Fruit fly (Drosophila melanogaster) whole organism, embryonic: ENCODE measurements around the gene Gyc89Da.

Experiments
- Atf3 ChIP-seq: fragments of 200-800 bp; sonication (Bioruptor generic); optimal IDR thresholded peaks from 3 replicates; lab custom pipeline; 2016; ENCODE audit warnings: missing biosample characterization, missing genetic modification characterization
- B-H2 ChIP-seq: fragments of 200-800 bp; sonication (Bioruptor generic); optimal IDR thresholded peaks from 2 replicates; lab custom pipeline; 2018; ENCODE audit warnings: missing biosample characterization, mild to moderate bottlenecking, missing genetic modification characterization
- BtbVII ChIP-seq: fragments of 200-800 bp; sonication (Bioruptor generic); optimal IDR thresholded peaks from 3 replicates; lab custom pipeline; 2017; ENCODE audit warnings: missing biosample characterization, mild to moderate bottlenecking, missing genetic modification characterization
- CG10209 ChIP-seq: fragments of 200-800 bp; sonication (Bioruptor generic); optimal IDR thresholded peaks from 3 replicates; lab custom pipeline; 2017; ENCODE audit warnings: missing biosample characterization, mild to moderate bottlenecking, missing genetic modification characterization, missing genetic modification reagents
- CG10274 ChIP-seq: fragments of 200-800 bp; sonication (Bioruptor generic); optimal IDR thresholded peaks from 3 replicates; lab custom pipeline; 2017; ENCODE audit warnings: missing biosample characterization, mild to moderate bottlenecking, missing genetic modification characterization
- CG10462 ChIP-seq: fragments of 200-800 bp; sonication (Bioruptor generic); optimal IDR thresholded peaks from 2 replicates; lab custom pipeline; 2016; ENCODE audit warnings: missing biosample characterization, missing genetic modification characterization
- CG11456 ChIP-seq: fragments of 200-800 bp; sonication (Bioruptor generic); IDR thresholded peaks from 3 replicates; pipeline ENCODE4 v1.3.6; 2022; ENCODE audit warnings: missing biosample characterization, missing genetic modification characterization
- CG14710 ChIP-seq: fragments of 200-800 bp; sonication (Bioruptor generic); optimal IDR thresholded peaks from 3 replicates; lab custom pipeline; 2019; ENCODE audit warnings: missing biosample characterization, mild to moderate bottlenecking, missing genetic modification characterization, moderate library complexity
- CG15011 ChIP-seq: fragments of 200-800 bp; sonication (Bioruptor generic); optimal IDR thresholded peaks from 3 replicates; lab custom pipeline; 2018; ENCODE audit warnings: missing biosample characterization, mild to moderate bottlenecking, missing genetic modification characterization
- CG17359 ChIP-seq: fragments of 200-800 bp; sonication (Bioruptor generic); optimal IDR thresholded peaks from 3 replicates; lab custom pipeline; 2018; ENCODE audit warnings: missing biosample characterization, mild to moderate bottlenecking, missing genetic modification characterization, moderate library complexity
- CG17385 ChIP-seq: fragments of 200-800 bp; sonication (Bioruptor generic); optimal IDR thresholded peaks from 3 replicates; lab custom pipeline; 2018; ENCODE audit warnings: missing biosample characterization, mild to moderate bottlenecking, missing genetic modification characterization
- CG2199 ChIP-seq: fragments of 200-800 bp; sonication (Bioruptor generic); IDR thresholded peaks from 3 replicates; pipeline ENCODE4 v1.3.6; 2022; ENCODE audit warnings: missing biosample characterization, missing genetic modification characterization
- CG32767 ChIP-seq: fragments of 200-800 bp; sonication (Bioruptor generic); IDR thresholded peaks from 2 replicates; pipeline ENCODE4 v1.3.6; 2022; ENCODE audit warnings: missing biosample characterization, missing genetic modification characterization
- CG3281 ChIP-seq: fragments of 200-800 bp; sonication (Bioruptor generic); optimal IDR thresholded peaks from 3 replicates; lab custom pipeline; 2017; ENCODE audit warnings: missing biosample characterization, mild to moderate bottlenecking, missing genetic modification characterization
- CG3838 ChIP-seq: fragments of 200-800 bp; sonication (Bioruptor generic); optimal IDR thresholded peaks from 3 replicates; lab custom pipeline; 2016; ENCODE audit warnings: missing biosample characterization, missing genetic modification characterization
- CG4328 ChIP-seq: fragments of 200-800 bp; sonication (Bioruptor generic); optimal IDR thresholded peaks from 3 replicates; lab custom pipeline; 2017; ENCODE audit warnings: missing biosample characterization, missing genetic modification reagents, missing genetic modification characterization
- CG6272 ChIP-seq: fragments of 200-800 bp; sonication (Bioruptor generic); IDR thresholded peaks from 2 replicates; pipeline ENCODE4 v1.3.6; 2022; ENCODE audit warnings: missing biosample characterization, missing genetic modification characterization
- CG6654 ChIP-seq: fragments of 200-800 bp; sonication (Bioruptor generic); optimal IDR thresholded peaks from 2 replicates; lab custom pipeline; 2017; ENCODE audit warnings: missing biosample characterization, mild to moderate bottlenecking, missing genetic modification characterization
- CG6854 ChIP-seq: fragments of 200-800 bp; sonication (Bioruptor generic); optimal IDR thresholded peaks from 3 replicates; lab custom pipeline; 2017; ENCODE audit warnings: missing biosample characterization, mild to moderate bottlenecking, missing genetic modification characterization
- CG7786 ChIP-seq: fragments of 200-800 bp; sonication (Bioruptor generic); optimal IDR thresholded peaks from 2 replicates; lab custom pipeline; 2016; ENCODE audit warnings: missing biosample characterization, missing genetic modification characterization
- Chrac-16 ChIP-seq: fragments of 200-800 bp; sonication (Bioruptor generic); optimal IDR thresholded peaks from 3 replicates; lab custom pipeline; 2016; ENCODE audit warnings: missing biosample characterization, missing genetic modification characterization
- Dip2 ChIP-seq: fragments of 200-800 bp; sonication (Bioruptor generic); IDR thresholded peaks from 2 replicates; pipeline ENCODE4 v1.3.6; 2022; ENCODE audit warnings: missing biosample characterization, missing genetic modification characterization
- Dip3 ChIP-seq: fragments of 200-800 bp; sonication (Bioruptor generic); optimal IDR thresholded peaks from 3 replicates; lab custom pipeline; 2016; ENCODE audit warnings: missing biosample characterization, missing genetic modification characterization
- H2.0 ChIP-seq: fragments of 200-800 bp; sonication (Bioruptor generic); IDR thresholded peaks from 2 replicates; pipeline ENCODE4 v1.3.6; 2022; ENCODE audit warnings: missing biosample characterization, missing genetic modification characterization
- HmgZ ChIP-seq: fragments of 200-800 bp; sonication (Bioruptor generic); optimal IDR thresholded peaks from 2 replicates; lab custom pipeline; 2018; ENCODE audit warnings: missing biosample characterization, mild to moderate bottlenecking, missing genetic modification characterization
- Hr78 ChIP-seq, 2 experiments: fragments of 200-800 bp in 1 of 2; fragments of >200 bp in 1 of 2; sonication (Bioruptor generic) in 1 of 2; optimal IDR thresholded peaks; 2 replicates each; lab custom pipeline; 2017 to 2019; ENCODE audit warnings: missing biosample characterization in 2 of 2, missing genetic modification characterization in 2 of 2, mild to moderate bottlenecking in 1 of 2, moderate library complexity in 1 of 2
- Nf-YB ChIP-seq: fragments of 200-800 bp; sonication (Bioruptor generic); optimal IDR thresholded peaks from 3 replicates; lab custom pipeline; 2019; ENCODE audit warnings: missing biosample characterization, mild to moderate bottlenecking, missing genetic modification characterization, moderate library complexity
- Optix ChIP-seq: fragments of 200-800 bp; sonication (Bioruptor generic); IDR thresholded peaks from 3 replicates; pipeline ENCODE4 v1.3.6; 2022; ENCODE audit warnings: missing biosample characterization, missing genetic modification characterization
- ab ChIP-seq: fragments of 200-800 bp; sonication (Bioruptor generic); optimal IDR thresholded peaks from 2 replicates; lab custom pipeline; 2016; ENCODE audit warnings: missing biosample characterization, missing genetic modification characterization
- ara ChIP-seq: fragments of 200-800 bp; sonication (Bioruptor generic); IDR thresholded peaks from 2 replicates; pipeline ENCODE4 v1.3.6; 2022; ENCODE audit warnings: missing biosample characterization, missing genetic modification characterization
- chm ChIP-seq: fragments of 200-800 bp; sonication (Bioruptor generic); IDR thresholded peaks from 2 replicates; pipeline ENCODE4 v1.3.6; 2022; ENCODE audit warnings: missing biosample characterization, missing genetic modification characterization
- corto ChIP-seq: fragments of 200-800 bp; sonication (Bioruptor generic); optimal IDR thresholded peaks from 2 replicates; lab custom pipeline; 2016; ENCODE audit warnings: missing biosample characterization, mild to moderate bottlenecking, missing genetic modification characterization, moderate library complexity
- crp ChIP-seq, 2 experiments: fragments of 200-800 bp; sonication (Bioruptor generic); optimal IDR thresholded peaks; 2 replicates in 1 of 2; 3 replicates in 1 of 2; lab custom pipeline; 2017; ENCODE audit warnings: missing biosample characterization in 2 of 2, missing genetic modification characterization in 2 of 2, mild to moderate bottlenecking in 1 of 2, moderate library complexity in 1 of 2
- dimm ChIP-seq: fragments of 200-800 bp; sonication (Bioruptor generic); IDR thresholded peaks from 2 replicates; pipeline ENCODE4 v1.3.6; 2022; ENCODE audit warnings: missing biosample characterization, missing genetic modification characterization
- esg ChIP-seq: fragments of 200-800 bp; sonication (Bioruptor generic); conservative IDR thresholded peaks from 2 replicates; pipeline ENCODE4 v1.3.6; 2022; ENCODE audit warnings: missing biosample characterization, missing genetic modification characterization
- gfzf ChIP-seq: fragments of 200-800 bp; sonication (Bioruptor generic); optimal IDR thresholded peaks from 2 replicates; lab custom pipeline; 2016; ENCODE audit warnings: missing biosample characterization, mild to moderate bottlenecking, missing genetic modification characterization, moderate library complexity
- gt ChIP-seq: fragments of 200-800 bp; sonication (Bioruptor generic); IDR thresholded peaks from 2 replicates; pipeline ENCODE4 v1.3.6; 2022; ENCODE audit warnings: missing biosample characterization, missing genetic modification characterization
- her ChIP-seq: fragments of 200-800 bp; sonication (Bioruptor generic); optimal IDR thresholded peaks from 2 replicates; lab custom pipeline; 2016; ENCODE audit warnings: missing biosample characterization, missing genetic modification characterization
- ind ChIP-seq: fragments of 200-800 bp; sonication (Bioruptor generic); optimal IDR thresholded peaks from 3 replicates; lab custom pipeline; 2016; ENCODE audit warnings: missing biosample characterization, missing genetic modification characterization
- klu ChIP-seq: fragments of 200-800 bp; sonication (Bioruptor generic); IDR thresholded peaks from 2 replicates; pipeline ENCODE4 v1.3.6; 2022; ENCODE audit warnings: missing biosample characterization, missing genetic modification characterization
- otp ChIP-seq: fragments of 200-800 bp; sonication (Bioruptor generic); IDR thresholded peaks from 3 replicates; pipeline ENCODE4, ENCODE4 v1.3.6; 2022; ENCODE audit warnings: missing biosample characterization, missing genetic modification characterization
- phol ChIP-seq: fragments of 200-800 bp; sonication (Bioruptor generic); optimal IDR thresholded peaks from 3 replicates; lab custom pipeline; 2018; ENCODE audit warnings: missing biosample characterization, mild to moderate bottlenecking, missing genetic modification characterization, moderate library complexity
- pnt ChIP-seq: fragments of 200-800 bp; sonication (Bioruptor generic); optimal IDR thresholded peaks from 3 replicates; lab custom pipeline; 2016; ENCODE audit warnings: missing biosample characterization, missing genetic modification characterization
- pum ChIP-seq: fragments of 200-800 bp; sonication (Bioruptor generic); optimal IDR thresholded peaks from 2 replicates; lab custom pipeline; 2016; ENCODE audit warnings: missing biosample characterization, missing genetic modification characterization
- row ChIP-seq: fragments of 200-800 bp; sonication (Bioruptor generic); IDR thresholded peaks from 3 replicates; pipeline ENCODE4 v1.3.6; 2022; ENCODE audit warnings: missing biosample characterization, missing genetic modification characterization
- sisA ChIP-seq: fragments of 200-800 bp; sonication (Bioruptor generic); IDR thresholded peaks from 2 replicates; pipeline ENCODE4 v1.3.6; 2022; ENCODE audit warnings: missing biosample characterization, missing genetic modification characterization
- slp2 ChIP-seq: fragments of 200-800 bp; sonication (Bioruptor generic); optimal IDR thresholded peaks from 2 replicates; lab custom pipeline; 2016; ENCODE audit warnings: missing biosample characterization, missing genetic modification characterization
- sob ChIP-seq: fragments of 200-800 bp; sonication (Bioruptor generic); IDR thresholded peaks from 2 replicates; pipeline ENCODE4 v1.3.6; 2022; ENCODE audit warnings: missing biosample characterization, missing genetic modification characterization
- twi ChIP-seq: fragments of 200-800 bp; optimal IDR thresholded peaks from 2 replicates; lab custom pipeline; 2019; ENCODE audit warnings: missing biosample characterization, mild to moderate bottlenecking, missing genetic modification characterization, moderate library complexity
- zen ChIP-seq: fragments of 200-800 bp; sonication (Bioruptor generic); optimal IDR thresholded peaks from 3 replicates; lab custom pipeline; 2018; ENCODE audit warnings: missing biosample characterization, mild to moderate bottlenecking, missing genetic modification characterization, moderate library complexity
- zen2 ChIP-seq: fragments of 200-800 bp; sonication (Bioruptor generic); IDR thresholded peaks from 3 replicates; pipeline ENCODE4 v1.3.6; 2022; ENCODE audit warnings: missing biosample characterization, missing genetic modification characterization; ENCODE audit not compliant: partially characterized antibody

Gene Gyc89Da

DNA sequence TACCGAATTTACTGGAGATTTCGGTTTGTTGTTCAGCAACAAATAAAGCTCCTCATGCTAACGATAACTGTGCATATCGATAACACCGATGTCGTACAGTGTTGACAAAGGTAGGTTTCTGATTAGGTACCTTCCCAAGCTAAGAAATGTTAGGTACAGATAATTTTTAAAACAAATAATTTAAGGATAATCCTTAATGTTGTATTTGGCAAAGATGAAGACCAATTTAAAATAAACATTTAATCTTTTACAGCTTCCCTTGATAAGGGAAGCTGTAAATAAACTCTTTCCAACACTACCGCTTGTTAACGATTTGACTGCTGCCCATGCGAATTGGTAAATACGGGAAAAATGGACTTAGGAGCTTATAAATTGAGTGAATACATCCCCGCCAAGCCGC lies 29.5 kb upstream of the Gyc89Da start, which contains the start of the genes Ttc1 and CG14882 (continued):
- TF ChIP-seq corto (GFP tag; lab: Kevin White, UChicago), result no peak
- TF ChIP-seq CG2199 (GFP tag; lab: Robert Waterston, UW), result peak; percentile 74; the same call in 1 of the 3 replicates
- TF ChIP-seq her (GFP tag; lab: Kevin White, UChicago), result peak; percentile 84
- TF ChIP-seq slp2 (GFP tag; lab: Kevin White, UChicago), result peak; percentile 48
- peak; percentile 92 for TF ChIP-seq CG32767 (GFP tag; lab: Robert Waterston, UW)
- TF ChIP-seq gt, result no peak; the same call in 1 of the 2 replicates
- peak; percentile 74 for TF ChIP-seq CG17359 (tag; lab: Kevin White, UChicago)
- peak; percentile 95 for TF ChIP-seq row (GFP tag; lab: Robert Waterston, UW)
- TF ChIP-seq twi (tag; lab: Kevin White, UChicago), result peak; percentile 52
- peak; percentile 69 for TF ChIP-seq Optix (GFP tag; lab: Robert Waterston, UW)
- TF ChIP-seq CG3281 (GFP tag; lab: Kevin White, UChicago), result peak; percentile 73
- no peak for TF ChIP-seq CG10274 (GFP tag; lab: Kevin White, UChicago)
- TF ChIP-seq dimm (GFP tag; lab: Robert Waterston, UW), result peak; percentile 85
- TF ChIP-seq sob (GFP tag; lab: Robert Waterston, UW), result peak; percentile 88
- TF ChIP-seq sisA (GFP tag; lab: Robert Waterston, UW), result peak; percentile 53; the same call in 1 of the 2 replicates
- no peak for TF ChIP-seq CG15011 (GFP tag; lab: Kevin White, UChicago)
- TF ChIP-seq zen (tag; lab: Kevin White, UChicago), result peak; percentile 25
- peak; percentile 68 for TF ChIP-seq BtbVII
- peak; percentile 53 for TF ChIP-seq Atf3 (GFP tag; lab: Kevin White, UChicago)
- no peak for TF ChIP-seq Dip2
- TF ChIP-seq CG10462 (GFP tag; lab: Kevin White, UChicago), result peak; percentile 87
- TF ChIP-seq CG3838 (GFP tag; lab: Kevin White, UChicago), result peak; percentile 71
- TF ChIP-seq CG11456 (GFP tag; lab: Robert Waterston, UW), result peak; percentile 84
- peak; percentile 66 for TF ChIP-seq ara
- TF ChIP-seq otp, result peak; percentile 91
- peak in 1 of 2 experiments; percentile 57 for TF ChIP-seq crp (GFP tag; optimal IDR thresholded peaks at IDR 0.05; lab: Kevin White, UChicago)
- TF ChIP-seq Hr78 (GFP tag; optimal IDR thresholded peaks at IDR 0.05; lab: Kevin White, UChicago), result no peak
- peak; percentile 80 for TF ChIP-seq phol
- peak; percentile 84 for TF ChIP-seq CG17385 (GFP tag; lab: Kevin White, UChicago)
- TF ChIP-seq CG6654 (GFP tag; lab: Kevin White, UChicago), result peak; percentile 22
- TF ChIP-seq pum, result peak; percentile 85
- peak; percentile 61 for TF ChIP-seq klu
- peak; percentile 62 for TF ChIP-seq B-H2 (GFP tag; lab: Kevin White, UChicago)
- peak; percentile 38 for TF ChIP-seq CG4328
- TF ChIP-seq Nf-YB (GFP tag; lab: Kevin White, UChicago), result peak; percentile 59
- peak; percentile 85 for TF ChIP-seq ind
- no peak; the same call in 2 of the 3 replicates for TF ChIP-seq zen2 (GFP tag; lab: Robert Waterston, UW)
- peak; percentile 90 for TF ChIP-seq Dip3
- TF ChIP-seq CG7786 (GFP tag; lab: Kevin White, UChicago), result peak; percentile 85
- TF ChIP-seq CG6272 (GFP tag; lab: Robert Waterston, UW), result peak; percentile 65; the same call in 1 of the 2 replicates
- TF ChIP-seq esg (GFP tag; lab: Robert Waterston, UW), result peak; percentile 85
- TF ChIP-seq CG6854 (GFP tag; lab: Kevin White, UChicago), result peak; percentile 12
- TF ChIP-seq chm (GFP tag; lab: Robert Waterston, UW), result peak; percentile 25; the same call in 1 of the 2 replicates
- TF ChIP-seq HmgZ, result peak; percentile 83
- TF ChIP-seq ab (GFP tag; lab: Kevin White, UChicago), result peak; percentile 32
- peak; percentile 73 for TF ChIP-seq pnt
- TF ChIP-seq H2.0 (GFP tag; lab: Robert Waterston, UW), result peak; percentile 92
- TF ChIP-seq CG14710 (tag; lab: Kevin White, UChicago), result peak; percentile 69
- peak; percentile 84 for TF ChIP-seq Chrac-16 (GFP tag; lab: Kevin White, UChicago)
- TF ChIP-seq gfzf (GFP tag; lab: Kevin White, UChicago), result peak; percentile 13
- TF ChIP-seq CG10209 (GFP tag; lab: Kevin White, UChicago), result peak; percentile 84
